Worm (Caenorhabditis elegans): ENCODE measurements around the gene F54E7.6.

- no peak for TF ChIP-seq T22C8.4 (GFP tag; IDR thresholded peaks at IDR 0.05)
- no peak for TF ChIP-seq med-1 (GFP tag; optimal IDR thresholded peaks at IDR 0.05; ENCODE audit: insufficient read depth)
- TF ChIP-seq ztf-29 (GFP tag; IDR thresholded peaks at IDR 0.05), result no peak
- TF ChIP-seq cog-1 (tag; optimal IDR thresholded peaks at IDR 0.05), result no peak
- no peak for TF ChIP-seq flt-1 (GFP tag; IDR thresholded peaks at IDR 0.05)
- TF ChIP-seq ref-1 (GFP tag; conservative IDR thresholded peaks at IDR 0.05), result no peak
- no peak for TF ChIP-seq ztf-23 (GFP tag; IDR thresholded peaks at IDR 0.05)
- TF ChIP-seq klf-2 (GFP tag; conservative IDR thresholded peaks at IDR 0.05), result no peak
- TF ChIP-seq tab-1 (GFP tag; IDR thresholded peaks at IDR 0.05), result no peak
Measured at ce11 chrIII:5623418-5623817, 37.5 kb downstream of the F54E7.6 start.
